Worm (Caenorhabditis elegans) whole organism, midembryonic: ENCODE measurements around the gene F55F10.3.
A peak's percentile ranks its signal among the peaks of the same experiment; 100 is the strongest.

Experiments
- T22C8.4 ChIP-seq: fragments of 200-800 bp; sonication (Bioruptor generic); IDR thresholded peaks from 2 replicates; pipeline ENCODE4 v1.3.6; 2022; ENCODE audit warnings: missing genetic modification characterization, missing compliant biosample characterization
- cog-1 ChIP-seq: sonication (generic microtip); optimal IDR thresholded peaks from 2 replicates; lab custom pipeline; 2016; ENCODE audit warnings: missing genetic modification characterization, missing compliant biosample characterization
- flt-1 ChIP-seq: fragments of 200-800 bp; sonication (Bioruptor generic); IDR thresholded peaks from 2 replicates; pipeline ENCODE4 v1.3.6; 2022; ENCODE audit warnings: missing genetic modification characterization, missing compliant biosample characterization
- klf-2 ChIP-seq: fragments of 200-800 bp; sonication (Bioruptor generic); conservative IDR thresholded peaks from 2 replicates; pipeline ENCODE4 v1.3.6; 2022; ENCODE audit warnings: missing genetic modification reagents, missing genetic modification characterization, missing compliant biosample characterization
- med-1 ChIP-seq: sonication (generic microtip); optimal IDR thresholded peaks from 2 replicates; lab custom pipeline; 2017; ENCODE audit warnings: missing genetic modification characterization, mild to moderate bottlenecking, missing compliant biosample characterization, antibody characterized with exemption, missing genetic modification reagents; ENCODE audit not compliant: insufficient read depth
- ref-1 ChIP-seq: fragments of 200-800 bp; sonication (Bioruptor generic); conservative IDR thresholded peaks from 2 replicates; pipeline ENCODE4 v1.3.6; 2022; ENCODE audit warnings: missing genetic modification reagents, missing genetic modification characterization, missing compliant biosample characterization
- tab-1 ChIP-seq: fragments of 200-800 bp; sonication (Bioruptor generic); IDR thresholded peaks from 2 replicates; pipeline ENCODE4 v1.3.6; 2022; ENCODE audit warnings: missing genetic modification characterization, missing compliant biosample characterization
- ztf-23 ChIP-seq: fragments of 200-800 bp; sonication (Bioruptor generic); IDR thresholded peaks from 2 replicates; pipeline ENCODE4 v1.3.6; 2022; ENCODE audit warnings: missing genetic modification reagents, missing genetic modification characterization, missing compliant biosample characterization
- ztf-29 ChIP-seq: fragments of 200-800 bp; sonication (Bioruptor generic); IDR thresholded peaks from 2 replicates; pipeline ENCODE4 v1.3.6; 2022; ENCODE audit warnings: missing genetic modification reagents, missing genetic modification characterization, missing compliant biosample characterization

The F55F10.3 gene

ce11 chrIV:4395555-4395954, 35.8 kb downstream of the F55F10.3 start:
- TF ChIP-seq tab-1 (GFP tag; lab: Robert Waterston, UW) (no peak), ref-1 (GFP tag; lab: Robert Waterston, UW) (no peak), ztf-23 (GFP tag; lab: Robert Waterston, UW) (no peak), cog-1 (tag; lab: Kevin White, UChicago) (no peak), klf-2 (no peak), flt-1 (GFP tag; lab: Robert Waterston, UW) (no peak), med-1 (no peak)

DNA sequence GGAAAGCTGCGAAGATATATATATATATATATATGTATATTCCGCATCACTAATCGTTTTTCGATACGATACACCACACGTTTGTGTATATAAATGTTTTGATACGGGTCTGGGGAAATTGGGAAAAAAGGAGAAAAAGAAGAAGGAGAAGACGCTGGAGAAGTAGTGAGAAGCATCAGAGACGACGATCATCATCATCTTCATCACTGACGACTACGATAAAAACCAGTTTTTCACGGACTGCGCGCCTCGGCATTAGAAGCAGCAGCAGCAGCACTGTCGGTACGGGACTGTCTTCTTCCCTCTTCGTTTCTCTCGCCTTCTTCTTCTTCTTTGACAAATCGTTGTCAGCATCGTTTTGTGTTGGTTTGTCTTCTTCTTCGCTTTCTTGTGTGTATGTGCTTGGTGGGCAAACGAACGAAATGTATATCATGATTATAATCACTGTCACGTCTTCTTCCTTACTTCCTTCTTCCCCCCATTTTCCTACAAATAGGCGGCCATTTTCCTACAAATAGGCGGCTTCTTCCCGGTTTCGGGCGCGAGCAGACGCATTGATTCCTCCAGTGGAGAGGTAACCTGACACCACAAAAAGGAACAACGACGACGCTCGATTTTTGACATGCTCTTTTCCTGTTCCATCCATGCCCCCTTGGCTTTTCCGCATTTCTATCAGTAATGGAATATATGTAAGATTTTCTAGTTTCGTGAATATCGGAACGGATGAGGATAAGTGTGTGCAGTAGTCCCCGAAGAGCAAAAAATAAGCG, 36.5 kb downstream of the F55F10.3 start:
- TF ChIP-seq ztf-29 (GFP tag; lab: Robert Waterston, UW) (no peak), klf-2 (no peak), flt-1 (GFP tag; lab: Robert Waterston, UW) (no peak), ref-1 (GFP tag; lab: Robert Waterston, UW) (no peak), ztf-23 (GFP tag; lab: Robert Waterston, UW) (no peak), tab-1 (GFP tag; lab: Robert Waterston, UW) (no peak), T22C8.4 (GFP tag; lab: Robert Waterston, UW) (no peak), med-1 (no peak), cog-1 (tag; lab: Kevin White, UChicago) (no peak)

- TF ChIP-seq flt-1 (GFP tag; lab: Robert Waterston, UW) (no peak), ztf-23 (GFP tag; lab: Robert Waterston, UW) (no peak), ref-1 (GFP tag; lab: Robert Waterston, UW) (no peak), T22C8.4 (GFP tag; lab: Robert Waterston, UW) (no peak), tab-1 (GFP tag; lab: Robert Waterston, UW) (no peak), klf-2 (no peak), cog-1 (tag; lab: Kevin White, UChicago) (no peak), ztf-29 (GFP tag; lab: Robert Waterston, UW) (no peak), med-1 (no peak)
These were observed 37.4 kb downstream of the F55F10.3 start for ce11 chrIV:4397111-4397510.

DNA sequence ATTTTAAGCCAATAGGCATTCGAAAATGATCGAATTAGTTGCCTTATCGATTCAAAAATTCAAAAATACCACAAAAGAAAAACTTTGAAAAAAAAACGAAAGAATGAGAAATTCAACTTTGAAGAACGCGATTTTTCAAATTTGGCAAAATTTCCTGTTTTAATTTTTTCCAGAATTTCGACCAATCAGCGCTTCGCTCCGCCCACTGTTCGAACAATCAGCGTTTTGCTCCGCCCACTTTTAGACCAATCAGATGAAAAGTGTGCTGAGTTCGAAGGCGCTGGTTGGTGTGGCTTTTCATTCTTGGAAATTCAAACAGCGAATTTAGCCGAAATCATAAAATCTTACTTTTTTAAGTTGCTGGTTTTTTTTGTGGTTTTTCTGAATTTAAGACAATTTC, 37.8 kb downstream of the F55F10.3 start:
- TF ChIP-seq ztf-23 (GFP tag; lab: Robert Waterston, UW): no peak
- TF ChIP-seq ztf-29 (GFP tag; lab: Robert Waterston, UW): no peak
- no peak for TF ChIP-seq tab-1 (GFP tag; lab: Robert Waterston, UW)
- no peak for TF ChIP-seq med-1
- TF ChIP-seq cog-1 (tag; lab: Kevin White, UChicago): no peak
- TF ChIP-seq flt-1 (GFP tag; lab: Robert Waterston, UW): no peak
- no peak for TF ChIP-seq ref-1 (GFP tag; lab: Robert Waterston, UW)
- no peak for TF ChIP-seq klf-2
- no peak for TF ChIP-seq T22C8.4 (GFP tag; lab: Robert Waterston, UW)

DNA sequence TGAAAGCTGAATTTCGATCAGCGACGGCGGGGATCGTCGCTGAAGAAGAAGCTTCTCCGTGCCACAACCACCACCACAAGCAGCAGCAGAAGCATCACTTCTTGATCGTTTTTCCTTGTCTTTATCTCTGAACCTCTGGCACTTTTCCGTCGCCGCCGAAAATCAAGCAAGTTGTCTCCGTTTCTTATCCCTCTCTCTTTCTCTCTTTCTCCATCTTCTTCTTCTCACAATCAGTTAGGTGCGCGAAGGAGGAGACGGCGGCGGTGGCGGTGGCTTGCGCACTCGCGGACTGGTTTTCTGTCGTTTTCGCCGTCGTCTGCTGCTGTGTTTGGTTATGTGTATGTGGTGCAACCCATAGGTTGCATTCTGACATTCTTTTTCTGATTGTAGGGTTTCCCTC, 38.7 kb downstream of the F55F10.3 start:
- peak; percentile 38; the same call in 1 of the 2 replicates for TF ChIP-seq ztf-23 (GFP tag; lab: Robert Waterston, UW)
- no peak for TF ChIP-seq cog-1 (tag; lab: Kevin White, UChicago)

DNA sequence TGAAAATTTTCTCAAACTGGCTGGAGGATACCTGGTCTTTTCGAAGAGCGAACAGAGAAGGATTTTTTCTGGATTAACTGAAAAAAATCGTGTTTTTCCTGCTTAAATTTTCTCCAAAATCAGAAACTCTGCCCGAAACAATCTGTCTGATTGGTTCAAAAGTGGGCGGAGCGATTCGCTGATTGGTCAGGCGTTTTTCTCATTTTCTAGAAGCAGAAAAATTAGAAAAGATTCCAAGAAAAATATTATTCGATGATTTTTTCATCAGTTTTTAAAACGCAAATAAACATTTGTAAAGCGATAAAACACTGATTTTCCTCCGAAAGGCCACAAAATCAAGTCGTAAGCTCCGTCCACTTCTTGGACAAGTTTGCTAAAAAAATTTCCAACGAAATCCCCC, 39.1 kb downstream of the F55F10.3 start:
- TF ChIP-seq ztf-23 (GFP tag; lab: Robert Waterston, UW) (no peak), ref-1 (GFP tag; lab: Robert Waterston, UW) (no peak), flt-1 (GFP tag; lab: Robert Waterston, UW) (no peak), cog-1 (tag; lab: Kevin White, UChicago) (no peak), T22C8.4 (GFP tag; lab: Robert Waterston, UW) (no peak), klf-2 (no peak), med-1 (no peak), tab-1 (GFP tag; lab: Robert Waterston, UW) (no peak), ztf-29 (GFP tag; lab: Robert Waterston, UW) (no peak)

DNA sequence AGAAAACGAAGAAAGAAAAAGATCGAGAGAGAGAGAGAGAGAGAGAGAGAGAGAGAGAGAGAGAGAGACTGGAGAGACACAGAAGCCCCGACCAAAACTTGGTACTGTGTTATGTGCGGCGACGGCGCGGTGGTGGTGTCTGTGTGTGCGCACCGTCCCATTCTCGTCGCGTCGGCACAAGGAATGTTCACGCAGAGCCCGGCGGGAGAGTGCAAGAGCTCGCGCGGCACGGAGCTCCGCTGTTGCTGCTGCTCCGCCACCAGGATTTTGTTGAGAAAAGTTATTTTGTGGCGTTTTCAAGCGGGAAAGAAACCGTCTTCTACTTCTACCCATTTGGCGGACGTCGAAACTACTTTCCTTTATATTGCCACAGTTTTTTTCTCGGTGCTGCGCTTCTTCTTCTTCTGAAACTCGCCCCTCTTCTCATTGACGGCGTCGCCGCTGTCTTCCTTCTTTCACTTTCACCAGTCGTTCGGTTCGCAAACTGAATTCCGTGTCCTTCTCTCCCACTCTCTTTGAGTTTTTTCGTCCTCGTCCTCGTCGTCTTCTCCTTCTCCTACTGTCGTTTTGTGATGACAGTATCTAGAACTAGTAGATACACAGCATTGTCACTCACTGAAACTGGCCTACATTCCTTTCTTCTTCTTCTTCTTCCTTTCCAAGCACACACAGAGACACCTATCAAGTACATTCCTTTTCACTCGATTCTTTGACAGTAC, 39.8 kb downstream of the F55F10.3 start:
- TF ChIP-seq T22C8.4 (GFP tag; lab: Robert Waterston, UW) (no peak), ref-1 (GFP tag; lab: Robert Waterston, UW) (no peak), cog-1 (tag; lab: Kevin White, UChicago) (no peak), klf-2 (no peak), flt-1 (GFP tag; lab: Robert Waterston, UW) (0 out of 2 replicates have a peak, but pooled peaks have one; percentile 13), ztf-29 (GFP tag; lab: Robert Waterston, UW) (no peak), tab-1 (GFP tag; lab: Robert Waterston, UW) (0 out of 2 replicates have a peak, but pooled peaks have one; percentile 58), med-1 (no peak), ztf-23 (GFP tag; lab: Robert Waterston, UW) (0 out of 2 replicates have a peak, but pooled peaks have one; percentile 21)

ce11 chrIV:4400350-4401326, 40.9 kb downstream of the F55F10.3 start, which contains the start of gene Y24D9A.6:
Gene Y24D9A.6, minus strand, starts transcription at chrIV:4400400.
- TF ChIP-seq T22C8.4 (GFP tag; lab: Robert Waterston, UW) (peak; percentile 51; the same call in 1 of the 2 replicates), cog-1 (tag; lab: Kevin White, UChicago) (no peak)
